Worm (Caenorhabditis elegans): ENCODE results near the gene rmd-6.
A peak's percentile ranks its signal among the peaks of the same experiment; 100 is the strongest.

Gene rmd-6

DNA sequence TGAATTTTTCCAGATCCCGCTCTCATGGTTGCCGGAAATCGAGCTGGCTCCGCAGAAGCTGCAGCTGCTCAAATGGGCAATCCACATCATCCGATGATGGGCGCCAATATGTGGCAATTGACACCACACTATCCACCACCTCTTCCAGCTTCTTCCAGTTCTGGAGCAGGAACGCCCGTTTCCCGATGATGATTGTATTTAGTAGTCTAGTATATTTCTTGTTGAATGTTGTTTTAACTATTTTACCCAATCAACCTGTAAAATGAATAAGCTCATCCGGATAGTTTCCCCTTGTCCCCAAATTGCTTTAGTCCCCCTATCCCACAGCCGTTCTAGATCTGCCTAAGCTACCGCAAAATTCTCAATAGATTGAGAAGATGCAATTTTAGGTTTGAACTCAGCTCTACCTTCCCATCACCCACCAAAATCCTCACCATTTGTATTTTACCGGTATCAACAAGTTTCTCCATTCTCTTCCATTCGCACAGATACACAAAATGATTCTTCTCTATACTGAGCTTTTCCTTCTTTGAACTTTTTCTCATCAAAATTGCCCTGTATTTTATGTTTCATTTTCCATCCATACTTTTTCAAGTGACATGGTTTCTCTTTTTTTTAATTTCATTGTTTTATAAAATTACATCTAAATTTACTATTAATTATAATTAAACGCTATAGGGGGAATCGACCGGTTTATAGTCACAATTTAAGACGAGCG lies 17.8 kb downstream of the rmd-6 start:
- no peak for TF ChIP-seq eyg-1 (tag; optimal IDR thresholded peaks at IDR 0.05)
- TF ChIP-seq fkh-10 (GFP tag; optimal IDR thresholded peaks at IDR 0.05), result no peak
- no peak for TF ChIP-seq ahr-1 (tag; optimal IDR thresholded peaks at IDR 0.05)
- no peak for TF ChIP-seq pat-9 (tag; optimal IDR thresholded peaks at IDR 0.05)
- TF ChIP-seq hlh-30 (tag; optimal IDR thresholded peaks at IDR 0.05; ENCODE audit: insufficient read depth), result no peak
- TF ChIP-seq tbx-2 (tag; optimal IDR thresholded peaks at IDR 0.05), result no peak
- no peak for TF ChIP-seq pros-1 (tag; optimal IDR thresholded peaks at IDR 0.05)
- TF ChIP-seq sdc-2 (tag; optimal IDR thresholded peaks at IDR 0.05), result no peak
- no peak for TF ChIP-seq sox-2 (GFP tag; IDR thresholded peaks at IDR 0.05)

DNA sequence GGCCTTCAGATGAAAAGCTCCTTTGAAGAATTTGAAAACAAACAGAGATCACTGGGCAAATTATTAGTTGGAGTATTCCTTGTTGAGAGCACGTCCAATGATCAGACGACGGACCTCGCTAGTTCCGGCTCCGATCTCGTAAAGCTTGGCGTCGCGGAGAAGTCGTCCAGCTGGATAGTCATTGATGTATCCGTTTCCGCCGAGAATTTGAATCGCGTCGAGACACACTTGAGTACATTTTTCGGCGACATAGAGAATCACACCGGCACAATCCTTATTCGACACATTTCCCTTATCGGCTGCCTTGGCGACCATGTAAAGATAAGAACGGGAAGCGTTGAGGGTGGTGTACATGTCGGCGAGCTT lies 18.3 kb downstream of the rmd-6 start:
- TF ChIP-seq tbx-7 (tag; optimal IDR thresholded peaks at IDR 0.05), result no peak
- TF ChIP-seq elt-2 (tag; optimal IDR thresholded peaks at IDR 0.05), result peak; percentile 25
- TF ChIP-seq fkh-10 (GFP tag; optimal IDR thresholded peaks at IDR 0.05), result no peak
- TF ChIP-seq lin-11 (tag; optimal IDR thresholded peaks at IDR 0.05), result no peak
- TF ChIP-seq ceh-22 (tag; optimal IDR thresholded peaks at IDR 0.05), result no peak
- TF ChIP-seq sdc-2 (tag; optimal IDR thresholded peaks at IDR 0.05), result no peak
- no peak for TF ChIP-seq ceh-9 (tag; optimal IDR thresholded peaks at IDR 0.05)

DNA sequence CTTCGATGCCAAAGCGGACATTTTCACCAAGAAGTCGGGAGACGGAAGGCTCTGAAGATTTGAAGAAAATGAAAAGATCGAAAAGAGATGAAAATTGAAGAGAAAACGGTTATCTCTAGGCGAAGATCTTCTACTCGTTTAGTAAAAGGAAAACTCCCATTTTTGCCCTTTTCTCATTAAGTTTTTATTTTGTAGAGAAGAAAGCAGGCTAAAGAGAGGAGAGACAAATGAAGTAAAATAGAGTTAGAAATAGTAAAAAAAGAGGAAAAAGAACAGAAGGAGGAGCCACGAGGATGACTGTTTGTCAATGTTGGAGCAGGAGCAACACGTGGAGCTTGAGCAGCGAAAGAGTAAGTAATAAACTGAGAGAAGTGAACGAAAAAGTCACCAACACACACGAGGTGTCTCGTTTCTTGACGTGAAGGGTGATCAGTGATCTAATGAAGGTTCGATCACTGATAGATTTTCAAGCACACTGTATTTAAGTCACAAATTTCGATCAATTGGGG lies 20.2 kb downstream of the rmd-6 start, which contains the start of gene ivd-1:
Gene ivd-1 (minus strand): TSS at position 51 of the 509 bp plus-strand sequence.
- no peak for TF ChIP-seq ceh-6 (GFP tag; optimal IDR thresholded peaks at IDR 0.05)
- no peak for TF ChIP-seq rnt-1 (tag; optimal IDR thresholded peaks at IDR 0.05)

DNA sequence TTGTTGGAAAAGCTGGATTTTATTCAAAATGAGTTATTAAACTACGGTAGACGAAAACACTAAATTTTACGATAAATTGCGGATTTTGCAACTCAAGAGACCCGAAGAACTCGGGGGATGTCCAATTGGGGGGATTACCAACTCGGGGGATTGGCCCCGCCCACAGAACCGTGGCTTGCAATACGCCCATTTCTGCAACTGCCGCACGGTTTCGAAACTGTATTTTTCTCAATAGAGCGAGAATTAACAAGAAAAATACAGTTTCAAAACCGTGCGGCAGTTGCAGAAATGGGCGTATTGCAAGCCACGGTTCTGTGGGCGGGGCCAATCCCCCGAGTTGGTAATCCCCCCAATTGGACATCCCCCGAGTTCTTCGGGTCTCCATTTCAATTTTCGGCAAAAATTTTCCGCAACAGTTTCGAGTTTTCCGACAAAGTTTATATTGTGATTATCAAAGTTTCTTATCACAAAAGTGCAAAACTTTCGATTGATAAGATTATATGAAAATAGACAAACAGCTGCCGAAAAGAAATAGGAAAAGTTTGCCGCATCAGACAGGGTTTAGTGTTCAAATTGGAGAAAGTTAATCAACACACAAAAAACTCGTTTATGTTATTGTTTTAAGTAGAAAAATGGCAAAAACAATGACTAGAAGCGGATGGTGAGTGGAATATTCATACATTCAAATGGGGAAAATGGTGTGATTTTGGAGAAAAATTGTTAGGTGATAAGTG lies 21.3 kb downstream of the rmd-6 start:
- TF ChIP-seq tbx-2 (tag; optimal IDR thresholded peaks at IDR 0.05) (peak; percentile 64), elt-2 (tag; optimal IDR thresholded peaks at IDR 0.05) (peak; percentile 58), ceh-31 (tag; optimal IDR thresholded peaks at IDR 0.05) (peak; percentile 17), nfya-1 (tag; optimal IDR thresholded peaks at IDR 0.05) (peak; percentile 6)

DNA sequence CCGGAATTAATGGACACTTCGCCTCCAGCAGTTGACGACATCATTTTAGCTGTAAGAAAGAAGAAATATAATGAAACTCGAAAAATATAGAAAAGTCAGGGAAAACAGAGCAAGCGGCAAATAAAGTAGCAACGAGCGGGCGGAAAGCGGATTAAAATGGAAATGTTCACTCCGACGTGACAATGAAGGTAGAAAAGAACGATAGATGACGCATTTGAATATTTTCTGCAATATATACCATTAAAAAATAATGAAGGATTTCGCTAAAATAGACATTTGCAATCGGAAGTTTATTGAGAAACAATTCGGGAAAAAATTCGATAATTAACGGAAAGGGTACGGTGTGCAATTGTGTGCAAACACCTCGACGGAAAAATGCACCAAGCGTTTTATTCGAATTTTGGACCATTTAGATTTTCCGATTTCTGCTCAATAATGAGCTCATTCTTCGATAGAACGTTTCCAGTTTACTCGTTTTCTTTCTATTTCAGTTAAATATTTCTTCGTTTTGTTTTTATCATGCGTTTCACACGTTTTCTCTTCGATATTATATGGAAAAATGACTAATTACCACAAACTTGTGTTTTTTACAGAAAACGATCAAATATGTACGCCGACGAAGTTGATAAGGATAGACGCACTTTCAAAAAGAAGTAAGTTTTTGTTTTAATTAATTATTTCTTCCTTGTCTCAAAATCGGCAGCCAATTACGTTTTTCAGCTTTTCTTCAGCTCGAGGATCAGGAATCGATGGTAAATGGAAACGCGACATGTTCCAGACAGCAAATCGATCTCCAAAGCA lies 22.5 kb downstream of the rmd-6 start, which contains the start of the genes snpn-1 and C02B10.4:
Gene snpn-1 (minus strand): TSS at position 51 of the 801 bp plus-strand sequence.
Gene C02B10.4 (plus strand): TSS at position 594 of the 801 bp plus-strand sequence.
- TF ChIP-seq ceh-48 (tag; optimal IDR thresholded peaks at IDR 0.05), result peak; percentile 70
- no peak for TF ChIP-seq pag-3 (tag; optimal IDR thresholded peaks at IDR 0.05; ENCODE audit: borderline replicate concordance)
- peak; percentile 28 for TF ChIP-seq pax-1 (tag; optimal IDR thresholded peaks at IDR 0.05)
- no peak for TF ChIP-seq C08G9.2 (tag; optimal IDR thresholded peaks at IDR 0.05)
- TF ChIP-seq elt-2 (tag; optimal IDR thresholded peaks at IDR 0.05), result peak; percentile 31
- peak; percentile 38 for TF ChIP-seq nfya-1 (tag; optimal IDR thresholded peaks at IDR 0.05)
- TF ChIP-seq ceh-31 (tag; optimal IDR thresholded peaks at IDR 0.05), result peak; percentile 27
- TF ChIP-seq unc-42 (tag; optimal IDR thresholded peaks at IDR 0.05), result peak; percentile 78

DNA sequence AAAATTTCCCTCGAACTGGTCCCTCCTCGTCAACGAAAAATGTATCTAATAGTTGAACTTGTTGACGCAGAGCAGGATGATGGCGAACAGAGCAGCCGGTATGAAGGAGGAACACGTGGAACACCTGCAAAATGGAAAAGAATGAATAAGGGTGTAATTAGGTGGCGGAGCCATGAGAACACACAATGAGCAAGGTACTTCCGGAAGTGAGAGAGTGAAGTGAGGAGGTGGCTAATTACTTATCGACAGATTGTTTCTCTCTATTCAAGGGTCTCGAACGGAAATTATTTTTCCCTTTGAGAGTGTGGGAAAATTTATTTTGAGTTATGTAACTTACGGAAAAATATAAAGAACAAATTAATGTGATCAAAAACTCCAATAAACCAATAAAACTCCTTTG lies 24.8 kb downstream of the rmd-6 start:
- 0 out of 2 replicates have a peak, but pooled peaks have one; percentile 10 for TF ChIP-seq sox-2 (GFP tag; IDR thresholded peaks at IDR 0.05)
- TF ChIP-seq ref-2 (tag; optimal IDR thresholded peaks at IDR 0.05), result no peak
- no peak for TF ChIP-seq C38D4.7 (GFP tag; optimal IDR thresholded peaks at IDR 0.05)
- no peak for TF ChIP-seq ceh-48 (tag; optimal IDR thresholded peaks at IDR 0.05)

Data from whole organism, late embryonic.